Fruit fly (Drosophila melanogaster): Measurements from ENCODE around the gene CG11555.

The CG11555 gene

dm6 chr2L:250507-251215, 23.0 kb upstream of the CG11555 start, which contains the start of gene kis (continued):
- TF ChIP-seq CG17568 (GFP tag; optimal IDR thresholded peaks at IDR 0.05) (peak; percentile 13), CG17361 (GFP tag; IDR thresholded peaks at IDR 0.05) (0 out of 3 replicates have a peak, but pooled peaks have one; percentile 41), Hr51 (GFP tag; optimal IDR thresholded peaks at IDR 0.05) (peak; percentile 33 to 41), unc-4 (GFP tag; IDR thresholded peaks at IDR 0.05; ENCODE audit: partially characterized antibody) (peak; percentile 97), ara (GFP tag; IDR thresholded peaks at IDR 0.05) (no peak), CG7556 (GFP tag; optimal IDR thresholded peaks at IDR 0.05) (no peak), Antp (GFP tag; optimal IDR thresholded peaks at IDR 0.05) (peak; percentile 47), Rfx (GFP tag; IDR thresholded peaks at IDR 0.05) (peak; percentile 66), CG14014 (GFP tag; IDR thresholded peaks at IDR 0.05) (no peak), corto (GFP tag; optimal IDR thresholded peaks at IDR 0.05) (peak; percentile 35), CG3847 (GFP tag; IDR thresholded peaks at IDR 0.05) (peak; percentile 61), Dfd (GFP tag; optimal IDR thresholded peaks at IDR 0.05) (no peak), CG17829 (tag; optimal IDR thresholded peaks at IDR 0.05) (peak; percentile 37), CG7839 (tag; optimal IDR thresholded peaks at IDR 0.05) (peak; percentile 35), sima (GFP tag; optimal IDR thresholded peaks at IDR 0.05) (peak; percentile 10), ssp (GFP tag; IDR thresholded peaks at IDR 0.05) (no peak), tgo (GFP tag; IDR thresholded peaks at IDR 0.05) (no peak)

DNA sequence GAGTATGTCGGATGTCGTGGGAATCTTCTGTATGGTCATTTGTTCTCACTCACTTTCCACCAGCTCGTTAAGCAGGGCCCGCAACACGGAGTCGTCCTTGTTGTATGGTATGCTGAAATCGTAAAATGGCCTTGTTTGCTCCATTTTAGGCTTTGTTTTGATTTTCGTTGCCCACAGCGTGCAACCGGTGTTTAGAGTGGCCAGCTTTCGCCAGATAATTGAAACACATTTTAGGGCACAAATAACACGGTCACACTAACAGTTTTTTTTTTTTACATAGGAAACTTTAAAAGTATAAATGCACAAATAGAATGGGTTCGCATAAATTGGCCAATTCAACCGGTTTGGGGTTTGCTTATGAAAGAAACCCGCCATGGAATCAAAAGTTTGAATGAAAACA, 21.5 kb upstream of the CG11555 start, which contains the start of gene Rpp30:
Rpp30 (minus strand) TSS at position 200 of the 400 bp plus-strand sequence.
- TF ChIP-seq CG17359 (tag; optimal IDR thresholded peaks at IDR 0.05) (peak; percentile 57), HLH4C (GFP tag; IDR thresholded peaks at IDR 0.05; ENCODE audit: partially characterized antibody) (0 out of 3 replicates have a peak, but pooled peaks have one; percentile 28), CG13287 (GFP tag; IDR thresholded peaks at IDR 0.05; ENCODE audit: partially characterized antibody) (peak; percentile 63), Bgb (GFP tag; IDR thresholded peaks at IDR 0.05; ENCODE audit: partially characterized antibody) (peak; percentile 34; the same call in 1 of the 2 replicates), pzg (GFP tag; optimal IDR thresholded peaks at IDR 0.05) (peak; percentile 58), gro (GFP tag; optimal IDR thresholded peaks at IDR 0.05) (peak; percentile 43), CG10267 (tag; optimal IDR thresholded peaks at IDR 0.05) (peak; percentile 23), Myb (GFP tag; optimal IDR thresholded peaks at IDR 0.05) (peak; percentile 69), Sry-δ (GFP tag; optimal IDR thresholded peaks at IDR 0.05) (peak; percentile 32), CG2116 (GFP tag; optimal IDR thresholded peaks at IDR 0.05) (peak; percentile 18), Dek (tag; optimal IDR thresholded peaks at IDR 0.05) (peak; percentile 22), CG4617 (GFP tag; optimal IDR thresholded peaks at IDR 0.05; ENCODE audit: borderline replicate concordance) (peak; percentile 40), CG32772 (GFP tag; IDR thresholded peaks at IDR 0.05) (peak; percentile 42; the same call in 1 of the 2 replicates), dm (GFP tag; optimal IDR thresholded peaks at IDR 0.05) (peak; percentile 89), phol (tag; optimal IDR thresholded peaks at IDR 0.05) (peak; percentile 38), Opbp (GFP tag; IDR thresholded peaks at IDR 0.05; ENCODE audit: partially characterized antibody) (peak; percentile 59; the same call in 2 of the 3 replicates), trem (tag; optimal IDR thresholded peaks at IDR 0.05) (peak; percentile 10), fru (optimal IDR thresholded peaks at IDR 0.05) (no peak), zfh1 (GFP tag; IDR thresholded peaks at IDR 0.05) (no peak), CG9797 (GFP tag; optimal IDR thresholded peaks at IDR 0.05) (peak; percentile 79), Ets97D (GFP tag; optimal IDR thresholded peaks at IDR 0.05) (peak; percentile 67), Med (GFP tag) (peak; percentile 61), CG15514 (GFP tag; optimal IDR thresholded peaks at IDR 0.05) (peak; percentile 36), MESR4 (GFP tag; optimal IDR thresholded peaks at IDR 0.05) (peak; percentile 45), ato (GFP tag; IDR thresholded peaks at IDR 0.05; ENCODE audit: partially characterized antibody) (0 out of 2 replicates have a peak, but pooled peaks have one; percentile 20), HmgZ (tag; optimal IDR thresholded peaks at IDR 0.05) (peak; percentile 49), CG1603 (tag; optimal IDR thresholded peaks at IDR 0.05) (peak; percentile 1), CG12659 (GFP tag; optimal IDR thresholded peaks at IDR 0.05) (peak; percentile 56), CG15601 (tag; optimal IDR thresholded peaks at IDR 0.05) (peak; percentile 53), HmgD (GFP tag; optimal IDR thresholded peaks at IDR 0.05) (peak; percentile 14), CG17829 (tag; optimal IDR thresholded peaks at IDR 0.05) (no peak)
